Worm (Caenorhabditis elegans) whole organism, early embryonic: ENCODE measurements around the gene C49F8.14.

Experiments
- B0310.2 ChIP-seq: sonication (generic microtip); optimal IDR thresholded peaks from 2 replicates; lab custom pipeline; 2016; ENCODE audit warnings: mild to moderate bottlenecking, missing genetic modification characterization, missing compliant biosample characterization
- F13C5.2 ChIP-seq: sonication (generic microtip); optimal IDR thresholded peaks from 2 replicates; lab custom pipeline; 2017; ENCODE audit warnings: mild to moderate bottlenecking, missing genetic modification characterization, inconsistent platforms, missing compliant biosample characterization
- aly-1 ChIP-seq: sonication (generic microtip); optimal IDR thresholded peaks from 2 replicates; lab custom pipeline; 2016; ENCODE audit warnings: missing genetic modification characterization, missing compliant biosample characterization
- ama-1 ChIP-seq: fragments of 150-350 bp; optimal IDR thresholded peaks from 2 replicates; lab custom pipeline; 2014
- ceh-13 ChIP-seq: fragments of 200-800 bp; sonication (Bioruptor generic); optimal IDR thresholded peaks from 2 replicates; lab custom pipeline; 2018; ENCODE audit warnings: mild to moderate bottlenecking, missing genetic modification characterization, missing compliant biosample characterization
- ets-7 ChIP-seq: sonication (generic microtip); optimal IDR thresholded peaks from 2 replicates; lab custom pipeline; 2016; ENCODE audit warnings: missing genotype, missing genetic modification characterization, missing compliant biosample characterization
- hmbx-1 ChIP-seq: sonication (generic microtip); optimal IDR thresholded peaks from 2 replicates; lab custom pipeline; 2016; ENCODE audit warnings: mild to moderate bottlenecking, missing genetic modification characterization, missing compliant biosample characterization
- hmg-4 ChIP-seq: fragments of 200-800 bp; sonication (Bioruptor generic); optimal IDR thresholded peaks from 2 replicates; lab custom pipeline; 2018; ENCODE audit warnings: mild to moderate bottlenecking, missing genetic modification characterization, missing compliant biosample characterization
- hnd-1 ChIP-seq: sonication (generic microtip); optimal IDR thresholded peaks from 2 replicates; lab custom pipeline; 2016; ENCODE audit warnings: missing genetic modification characterization, missing compliant biosample characterization
- scrt-1 ChIP-seq: fragments of 200-800 bp; sonication (Bioruptor generic); IDR thresholded peaks from 2 replicates; pipeline ENCODE4 v1.3.6; 2022; ENCODE audit warnings: missing genetic modification characterization, missing compliant biosample characterization
- sea-1 ChIP-seq: fragments of 200-800 bp; sonication (Bioruptor generic); conservative IDR thresholded peaks from 2 replicates; pipeline ENCODE4 v1.3.6; 2022; ENCODE audit warnings: missing genetic modification characterization, missing compliant biosample characterization
- tbx-11 ChIP-seq: fragments of 200-800 bp; sonication (Bioruptor generic); IDR thresholded peaks from 2 replicates; pipeline ENCODE4 v1.3.6; 2022; ENCODE audit warnings: missing genetic modification characterization, missing compliant biosample characterization
- tbx-37 ChIP-seq: fragments of 200-800 bp; sonication (Bioruptor generic); conservative IDR thresholded peaks from 2 replicates; pipeline ENCODE4 v1.3.6; 2022; ENCODE audit warnings: missing genetic modification reagents, missing genetic modification characterization, missing compliant biosample characterization
- tra-4 ChIP-seq: sonication (generic microtip); optimal IDR thresholded peaks from 2 replicates; lab custom pipeline; 2017; ENCODE audit warnings: missing genetic modification characterization, missing compliant biosample characterization

C49F8.14 gene

DNA sequence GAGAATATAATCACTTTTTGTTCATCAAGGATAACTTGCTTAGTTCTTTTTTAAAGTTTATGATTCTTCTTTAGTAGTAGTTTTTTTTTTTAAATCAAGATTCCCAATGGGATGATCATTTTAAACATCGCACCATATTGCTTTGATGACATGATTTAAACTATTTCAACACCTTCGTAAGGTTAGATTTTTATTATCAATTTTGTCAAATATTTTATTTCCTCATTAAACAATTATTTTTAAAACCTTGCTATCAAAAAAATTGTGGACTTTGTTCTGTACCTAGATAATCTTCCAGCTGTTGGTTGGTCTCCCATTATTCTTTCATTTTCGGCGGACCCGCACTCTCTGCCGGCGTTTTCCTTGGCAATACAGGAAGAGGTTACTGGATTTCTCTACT lies 45.4 kb downstream of the C49F8.14 start, which contains the start of gene sir-2.3:
TSS of gene sir-2.3 (plus strand) at position 301 of the 400 bp plus-strand sequence.
- no peak for TF ChIP-seq ets-7
- no peak for TF ChIP-seq F13C5.2 (tag; lab: Kevin White, UChicago)
- no peak for TF ChIP-seq ama-1 (lab: Kevin White, UChicago)
- no peak for TF ChIP-seq tbx-37 (GFP tag; lab: Robert Waterston, UW)
- TF ChIP-seq tra-4 (tag; lab: Kevin White, UChicago), result no peak
- TF ChIP-seq B0310.2 (tag; lab: Kevin White, UChicago), result no peak
- TF ChIP-seq hnd-1 (tag; lab: Kevin White, UChicago), result no peak
- TF ChIP-seq ceh-13 (GFP tag; lab: Kevin White, UChicago), result no peak
- TF ChIP-seq hmg-4 (GFP tag; lab: Kevin White, UChicago), result no peak
- no peak for TF ChIP-seq tbx-11
- TF ChIP-seq hmbx-1 (tag; lab: Kevin White, UChicago), result no peak
- no peak for TF ChIP-seq aly-1
- no peak for TF ChIP-seq sea-1
- TF ChIP-seq scrt-1 (GFP tag; lab: Robert Waterston, UW), result no peak

ce11 chrX:13328868-13329267 lies 47.9 kb downstream of the C49F8.14 start:
- TF ChIP-seq hnd-1 (tag; lab: Kevin White, UChicago), result no peak
- TF ChIP-seq F13C5.2 (tag; lab: Kevin White, UChicago), result peak; percentile 23

DNA sequence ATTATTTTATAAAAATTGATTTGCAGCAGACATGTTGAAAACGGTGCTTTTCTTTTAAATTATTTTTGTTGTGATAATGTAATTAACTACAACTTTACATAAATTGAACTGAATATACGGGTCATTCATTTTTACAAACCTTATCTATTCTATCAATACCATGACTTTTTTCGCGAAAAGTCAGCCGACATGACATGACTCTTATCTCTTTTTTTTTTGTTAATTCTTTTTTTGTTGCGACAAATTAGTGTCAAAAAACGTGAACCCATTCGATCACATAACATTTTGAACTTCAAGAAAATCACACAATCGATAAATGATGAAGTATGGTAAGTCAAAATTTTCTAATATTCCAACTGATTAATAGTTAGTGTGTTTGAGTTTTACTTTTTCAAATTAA lies 48.7 kb downstream of the C49F8.14 start, which contains the start of gene sir-2.2:
TSS of gene sir-2.2 (plus strand) at position 34 of the 400 bp plus-strand sequence.
- no peak for TF ChIP-seq aly-1
- TF ChIP-seq hmg-4 (GFP tag; lab: Kevin White, UChicago), result no peak
